Fruit fly (Drosophila melanogaster) whole organism, wandering third instar larva: ENCODE data around the gene mri.

Source experiments
- Abd-B ChIP-seq: fragments of >200 bp; optimal IDR thresholded peaks from 2 replicates; lab custom pipeline; 2017; ENCODE audit warnings: missing biosample characterization, missing genetic modification characterization
- CG32264 ChIP-seq: fragments of 200-800 bp; sonication (Bioruptor generic); optimal IDR thresholded peaks from 2 replicates; lab custom pipeline; 2016; ENCODE audit warnings: missing biosample characterization, missing genetic modification characterization
- CG9705 ChIP-seq: fragments of 200-800 bp; sonication (Bioruptor generic); optimal IDR thresholded peaks from 2 replicates; lab custom pipeline; 2018; ENCODE audit warnings: missing biosample characterization, mild to moderate bottlenecking, missing genetic modification characterization
- CrebA ChIP-seq: fragments of 200-800 bp; sonication (Bioruptor generic); optimal IDR thresholded peaks from 2 replicates; lab custom pipeline; 2016; ENCODE audit warnings: missing biosample characterization, mild to moderate bottlenecking, missing genetic modification characterization, borderline replicate concordance
- Dfd ChIP-seq: fragments of >200 bp; optimal IDR thresholded peaks from 2 replicates; lab custom pipeline; 2017; ENCODE audit warnings: missing biosample characterization, missing genetic modification characterization
- Dif ChIP-seq: fragments of 200-275, 200-300 bp; sonication (Bioruptor generic); optimal IDR thresholded peaks from 2 replicates; lab custom pipeline; 2018; ENCODE audit warnings: missing biosample characterization, missing genetic modification characterization; ENCODE audit not compliant: partially characterized antibody
- GATAd ChIP-seq: sonication (Bioruptor generic); optimal IDR thresholded peaks from 2 replicates; lab custom pipeline; 2016; ENCODE audit warnings: missing biosample characterization, missing genetic modification characterization
- HLH106 ChIP-seq: fragments of 200-800 bp; optimal IDR thresholded peaks from 3 replicates; lab custom pipeline; 2019; ENCODE audit warnings: missing biosample characterization, mild to moderate bottlenecking, missing genetic modification characterization, moderate library complexity
- Hnf4 ChIP-seq: fragments of 200-800 bp; sonication (Bioruptor generic); optimal IDR thresholded peaks from 2 replicates; lab custom pipeline; 2016; ENCODE audit warnings: missing biosample characterization, mild to moderate bottlenecking, missing genetic modification characterization
- Hr78 ChIP-seq: fragments of >200 bp; optimal IDR thresholded peaks from 2 replicates; lab custom pipeline; 2017; ENCODE audit warnings: missing biosample characterization, missing genetic modification characterization
- Hr83 ChIP-seq: fragments of 200-300 bp; sonication (Bioruptor generic); optimal IDR thresholded peaks from 2 replicates; lab custom pipeline; 2016; ENCODE audit warnings: missing biosample characterization, mild to moderate bottlenecking, missing genetic modification characterization, moderate library complexity; ENCODE audit not compliant: poor library complexity, severe bottlenecking
- Jra ChIP-seq: sonication (Bioruptor generic); optimal IDR thresholded peaks from 2 replicates; lab custom pipeline; 2016; ENCODE audit warnings: missing biosample characterization, missing genetic modification characterization
- Mio ChIP-seq: sonication (Bioruptor generic); optimal IDR thresholded peaks from 2 replicates; lab custom pipeline; 2016; ENCODE audit warnings: missing biosample characterization, missing genetic modification characterization
- Myc ChIP-seq: fragments of >200 bp; optimal IDR thresholded peaks from 2 replicates; lab custom pipeline; 2017
- N ChIP-seq: fragments of >200 bp; optimal IDR thresholded peaks from 2 replicates; lab custom pipeline; 2018; ENCODE audit warnings: missing biosample characterization, missing external identifiers, missing genetic modification characterization
- OdsH ChIP-seq: fragments of 200-800 bp; sonication (Bioruptor generic); optimal IDR thresholded peaks from 2 replicates; lab custom pipeline; 2016; ENCODE audit warnings: missing biosample characterization, mild to moderate bottlenecking, missing genetic modification characterization
- Rel ChIP-seq, 2 experiments: fragments of 200-800 bp; sonication (Bioruptor generic) in 1 of 2; optimal IDR thresholded peaks; 2 replicates in 1 of 2; 3 replicates in 1 of 2; lab custom pipeline; 2016 to 2019; ENCODE audit warnings: mild to moderate bottlenecking in 2 of 2, missing biosample characterization in 2 of 2, missing genetic modification characterization in 2 of 2, moderate library complexity in 1 of 2
- Sp1 ChIP-seq: fragments of 200-800 bp; sonication (Bioruptor generic); optimal IDR thresholded peaks from 3 replicates; lab custom pipeline; 2019; ENCODE audit warnings: missing biosample characterization, mild to moderate bottlenecking, missing genetic modification characterization, moderate library complexity
- Vsx2 ChIP-seq: fragments of 200-300, 225-300 bp; sonication (Bioruptor generic); optimal IDR thresholded peaks from 2 replicates; lab custom pipeline; 2018; ENCODE audit warnings: missing biosample characterization, missing genetic modification characterization; ENCODE audit not compliant: partially characterized antibody
- br ChIP-seq: fragments of 200-800 bp; sonication (Bioruptor generic); optimal IDR thresholded peaks from 2 replicates; lab custom pipeline; 2016; ENCODE audit warnings: missing biosample characterization, missing genetic modification characterization
- brk ChIP-seq: fragments of 200-800 bp; sonication (Bioruptor generic); optimal IDR thresholded peaks from 2 replicates; lab custom pipeline; 2016; ENCODE audit warnings: missing biosample characterization, mild to moderate bottlenecking, missing genetic modification characterization
- dl ChIP-seq, 2 experiments: fragments of 175-275, 200-275 bp in 1 of 2; fragments of 200-275 bp in 1 of 2; sonication (Bioruptor generic); optimal IDR thresholded peaks; lab custom pipeline; 2018; ENCODE audit warnings: mild to moderate bottlenecking in 2 of 2, missing biosample characterization in 2 of 2, missing genetic modification characterization in 2 of 2, moderate library complexity in 2 of 2; ENCODE audit not compliant: partially characterized antibody in 2 of 2, insufficient read depth in 1 of 2
- dmrt93B ChIP-seq: fragments of 200-800 bp; sonication (Bioruptor generic); optimal IDR thresholded peaks from 2 replicates; lab custom pipeline; 2018; ENCODE audit warnings: missing biosample characterization, mild to moderate bottlenecking, missing genetic modification characterization
- dsf ChIP-seq: sonication (Bioruptor generic); optimal IDR thresholded peaks from 2 replicates; lab custom pipeline; 2016; ENCODE audit warnings: missing biosample characterization, missing genetic modification characterization, borderline replicate concordance
- ey ChIP-seq: fragments of 200-800 bp; sonication (Bioruptor generic); optimal IDR thresholded peaks from 2 replicates; lab custom pipeline; 2016; ENCODE audit warnings: missing biosample characterization, missing genetic modification characterization
- foxo ChIP-seq, 2 experiments: fragments of 200-800 bp; sonication (Bioruptor generic); optimal IDR thresholded peaks; 2 replicates in 1 of 2; 3 replicates in 1 of 2; lab custom pipeline; 2016 to 2017; ENCODE audit warnings: missing biosample characterization in 2 of 2, missing genetic modification characterization in 2 of 2
- fru ChIP-seq: fragments of 200-800 bp; sonication (Bioruptor generic); optimal IDR thresholded peaks from 3 replicates; lab custom pipeline; 2016; ENCODE audit warnings: missing biosample characterization, mild to moderate bottlenecking, missing genetic modification characterization
- h ChIP-seq: fragments of 200-800 bp; sonication (Bioruptor generic); optimal IDR thresholded peaks from 3 replicates; lab custom pipeline; 2016; ENCODE audit warnings: missing biosample characterization, mild to moderate bottlenecking, missing genetic modification characterization
- jim ChIP-seq: fragments of 175-275, 200-325 bp; sonication (Bioruptor generic); optimal IDR thresholded peaks from 2 replicates; lab custom pipeline; 2016; ENCODE audit warnings: missing biosample characterization, mild to moderate bottlenecking, missing genetic modification characterization
- lola ChIP-seq: fragments of >200 bp; optimal IDR thresholded peaks from 2 replicates; lab custom pipeline; 2017; ENCODE audit warnings: missing biosample characterization, missing genetic modification characterization
- pan ChIP-seq: fragments of >200 bp; optimal IDR thresholded peaks from 2 replicates; lab custom pipeline; 2017
- psq ChIP-seq: fragments of 200-800 bp; sonication (Bioruptor generic); optimal IDR thresholded peaks from 3 replicates; lab custom pipeline; 2017; ENCODE audit warnings: missing biosample characterization, mild to moderate bottlenecking, missing genetic modification characterization, moderate library complexity
- rgr ChIP-seq: fragments of 200-800 bp; sonication (Bioruptor generic); optimal IDR thresholded peaks from 3 replicates; lab custom pipeline; 2016; ENCODE audit warnings: missing biosample characterization, mild to moderate bottlenecking, missing genetic modification characterization
- sage ChIP-seq: fragments of 200-800 bp; sonication (Bioruptor generic); optimal IDR thresholded peaks from 2 replicates; lab custom pipeline; 2016; ENCODE audit warnings: missing biosample characterization, mild to moderate bottlenecking, missing genetic modification characterization
- sv ChIP-seq: fragments of 200-800 bp; sonication (Bioruptor generic); optimal IDR thresholded peaks from 3 replicates; lab custom pipeline; 2016; ENCODE audit warnings: missing biosample characterization, missing genetic modification characterization
- tai ChIP-seq: sonication (Bioruptor generic); optimal IDR thresholded peaks from 2 replicates; lab custom pipeline; 2016; ENCODE audit warnings: missing biosample characterization, missing genetic modification characterization
- usp ChIP-seq: fragments of >200 bp; optimal IDR thresholded peaks from 2 replicates; lab custom pipeline; 2017; ENCODE audit warnings: missing biosample characterization, missing genetic modification characterization
- woc ChIP-seq: sonication (Bioruptor generic); optimal IDR thresholded peaks from 2 replicates; lab custom pipeline; 2016; ENCODE audit warnings: missing biosample characterization, mild to moderate bottlenecking, missing genetic modification characterization

Gene mri

DNA sequence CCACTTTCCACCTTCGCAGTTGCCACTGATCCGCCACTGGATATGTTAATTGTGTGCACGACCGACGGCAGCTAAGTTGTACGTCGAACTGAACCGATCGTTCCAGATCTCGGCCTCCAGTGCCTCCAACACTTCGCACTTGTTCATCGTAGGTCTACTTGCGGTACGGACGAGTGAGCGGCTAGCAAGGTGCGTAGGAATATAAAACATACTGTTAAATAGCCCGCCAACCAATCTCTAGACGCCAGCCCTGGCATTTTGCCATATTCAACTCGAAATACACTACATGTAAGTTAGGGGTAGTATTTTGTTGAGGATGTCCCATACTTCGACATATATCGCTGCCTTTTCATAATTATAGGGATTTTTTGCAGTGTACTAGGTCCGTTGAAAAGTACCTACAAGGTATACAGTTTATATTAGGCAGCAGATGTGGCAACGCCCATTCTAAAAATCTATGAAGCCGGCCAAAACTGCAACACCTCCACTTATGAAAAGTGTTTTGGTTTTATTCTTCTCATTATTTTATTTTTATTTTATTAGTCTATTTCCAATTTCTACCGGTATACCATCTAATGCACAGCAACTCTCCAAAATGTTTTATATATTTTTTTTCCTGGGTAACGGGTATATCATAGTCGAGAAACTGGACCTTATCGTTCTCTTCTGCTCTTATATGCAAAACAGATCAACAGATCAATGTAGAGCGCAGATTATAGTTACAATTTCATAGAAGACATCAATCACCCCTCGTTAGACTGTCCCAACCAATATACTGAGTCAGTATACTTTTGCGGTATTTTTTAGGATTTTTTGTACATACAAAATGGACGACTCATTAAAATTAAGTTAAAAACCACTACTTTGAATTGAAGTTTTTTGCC, 23.3 kb downstream of the mri start, which contains the start of the genes pyx and CG33229 (continued):
- TF ChIP-seq Hr78 (GFP tag; lab: Kevin White, UChicago) = no peak
- TF ChIP-seq h = peak; percentile 73
- no peak for TF ChIP-seq lola (GFP tag; lab: Kevin White, UChicago)
- TF ChIP-seq brk (GFP tag; lab: Kevin White, UChicago) = no peak
- TF ChIP-seq sv (GFP tag; lab: Kevin White, UChicago) = peak; percentile 82
- TF ChIP-seq Vsx2 (GFP tag; lab: Kevin White, UChicago) = no peak
- peak; percentile 17 for TF ChIP-seq jim
- TF ChIP-seq Jra (GFP tag; lab: Kevin White, UChicago) = no peak
- peak; percentile 60 for TF ChIP-seq OdsH (GFP tag; lab: Kevin White, UChicago)
- peak; percentile 63 for TF ChIP-seq Hr83 (GFP tag; lab: Kevin White, UChicago)
- TF ChIP-seq usp (GFP tag; lab: Kevin White, UChicago) = no peak
- TF ChIP-seq HLH106 (tag; lab: Kevin White, UChicago) = peak; percentile 85
- TF ChIP-seq Sp1 (GFP tag; lab: Kevin White, UChicago) = peak; percentile 61
- TF ChIP-seq, all 38 proteins: peak for 19

DNA sequence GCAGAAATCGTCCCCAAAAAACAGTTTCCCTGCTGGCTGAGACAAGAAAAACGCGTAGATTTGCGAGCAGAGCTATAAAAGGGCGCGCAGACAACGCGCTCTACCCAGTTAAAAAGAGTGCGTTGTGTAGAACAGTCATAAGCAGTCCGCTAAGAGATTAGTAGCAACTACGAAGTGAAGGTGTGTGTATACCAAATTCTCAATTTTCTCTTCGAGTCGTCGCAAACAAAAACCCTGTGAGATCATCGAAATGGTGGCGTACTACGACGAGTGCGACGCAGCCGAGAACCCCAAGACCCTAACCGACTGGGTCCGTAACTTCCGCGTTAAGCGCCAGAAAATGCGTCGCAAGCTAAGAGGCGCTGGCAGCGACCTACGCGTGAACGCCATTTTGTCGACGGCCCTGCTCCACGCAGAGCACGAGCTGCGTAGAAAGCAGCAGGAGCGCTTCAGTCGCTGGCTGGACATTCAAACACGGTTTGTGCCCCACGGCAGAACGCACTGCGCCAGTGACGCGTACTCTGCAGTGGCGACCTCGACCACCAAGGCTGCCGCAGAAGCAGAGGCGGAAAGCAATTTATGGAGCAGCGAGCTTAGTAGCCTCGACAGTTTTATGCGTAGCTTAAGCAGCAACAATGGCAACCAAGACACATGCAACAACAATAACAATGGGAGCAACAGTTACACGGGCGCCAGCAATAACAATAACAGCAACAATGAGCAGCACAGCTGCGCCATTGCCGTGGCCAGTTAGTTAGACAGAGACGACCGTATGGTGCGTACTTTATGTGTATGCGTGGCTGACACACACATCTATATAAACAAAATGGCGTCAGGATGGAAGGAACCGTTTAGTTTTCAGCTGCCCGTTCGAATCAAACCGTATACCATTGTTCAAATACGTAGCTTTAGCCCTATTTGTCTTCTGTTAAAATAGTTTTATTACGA, 24.3 kb downstream of the mri start:
- TF ChIP-seq Hnf4 = peak; percentile 72
- TF ChIP-seq Vsx2 (GFP tag; lab: Kevin White, UChicago) = no peak
- peak; percentile 76 for TF ChIP-seq Dif
- no peak for TF ChIP-seq dmrt93B (GFP tag; lab: Kevin White, UChicago)
- TF ChIP-seq fru (GFP tag; lab: Kevin White, UChicago) = no peak
- TF ChIP-seq dl (GFP tag; optimal IDR thresholded peaks at IDR 0.05; lab: Kevin White, UChicago; ENCODE audit: insufficient read depth in 1 of 2, partially characterized antibody in 2 of 2) = peak in 1 of 2 experiments; percentile 32
- TF ChIP-seq tai = peak; percentile 56
- no peak for TF ChIP-seq sv (GFP tag; lab: Kevin White, UChicago)
- peak; percentile 19 for TF ChIP-seq Mio
- TF ChIP-seq CG32264 = no peak
- no peak for TF ChIP-seq Abd-B (GFP tag; lab: Kevin White, UChicago)
- no peak for TF ChIP-seq usp (GFP tag; lab: Kevin White, UChicago)
- peak; percentile 52 for TF ChIP-seq Hr83 (GFP tag; lab: Kevin White, UChicago)
- TF ChIP-seq Jra (GFP tag; lab: Kevin White, UChicago) = no peak
- TF ChIP-seq brk (GFP tag; lab: Kevin White, UChicago) = no peak
- no peak for TF ChIP-seq br (GFP tag; lab: Kevin White, UChicago)
- no peak for TF ChIP-seq Rel (GFP tag; optimal IDR thresholded peaks at IDR 0.05; lab: Kevin White, UChicago)
- peak; percentile 29 for TF ChIP-seq Rel (tag; optimal IDR thresholded peaks at IDR 0.05; lab: Kevin White, UChicago)
- TF ChIP-seq Myc (lab: Kevin White, UChicago) = no peak
- TF ChIP-seq dsf = no peak
- no peak for TF ChIP-seq woc (GFP tag; lab: Kevin White, UChicago)
- no peak for TF ChIP-seq HLH106 (tag; lab: Kevin White, UChicago)
- TF ChIP-seq pan (lab: Kevin White, UChicago) = no peak
- no peak for TF ChIP-seq Dfd (GFP tag; lab: Kevin White, UChicago)
- TF ChIP-seq CrebA (GFP tag; lab: Kevin White, UChicago) = no peak
- TF ChIP-seq N = no peak
- no peak for TF ChIP-seq psq
- TF ChIP-seq Sp1 (GFP tag; lab: Kevin White, UChicago) = peak; percentile 28
- TF ChIP-seq Hr78 (GFP tag; lab: Kevin White, UChicago) = no peak
- TF ChIP-seq foxo (GFP tag; optimal IDR thresholded peaks at IDR 0.05; lab: Kevin White, UChicago) = no peak
- TF ChIP-seq lola (GFP tag; lab: Kevin White, UChicago) = no peak
- no peak for TF ChIP-seq ey (GFP tag; lab: Kevin White, UChicago)
- TF ChIP-seq h = no peak
- TF ChIP-seq rgr (GFP tag; lab: Kevin White, UChicago) = no peak
- TF ChIP-seq OdsH (GFP tag; lab: Kevin White, UChicago) = peak; percentile 14
- TF ChIP-seq jim = peak; percentile 72
- no peak for TF ChIP-seq sage (GFP tag; lab: Kevin White, UChicago)
- TF ChIP-seq CG9705 (GFP tag; lab: Kevin White, UChicago) = no peak
- no peak for TF ChIP-seq GATAd (GFP tag; lab: Kevin White, UChicago)
